Worm (Caenorhabditis elegans) whole organism, L1 larva: ENCODE data around the gene C15F1.8.
"Not testable (repeated sequence)": the region's sequence is repeated elsewhere in the genome, so short reads cannot be mapped to it uniquely, and the experiment has no call there.

ENCODE experiments used
- F16B12.6 ChIP-seq: fragments of 150-350 bp; optimal IDR thresholded peaks from 2 replicates; lab custom pipeline; 2014; ENCODE audit warnings: missing biosample characterization, missing genetic modification characterization
- aha-1 ChIP-seq: fragments of 150-350 bp; optimal IDR thresholded peaks from 2 replicates; lab custom pipeline; 2014; ENCODE audit warnings: missing biosample characterization, missing genetic modification characterization
- ceh-63 ChIP-seq: fragments of 200-800 bp; sonication (Bioruptor generic); optimal IDR thresholded peaks from 2 replicates; lab custom pipeline; 2018; ENCODE audit warnings: mild to moderate bottlenecking, missing genetic modification characterization, missing compliant biosample characterization
- ceh-8 ChIP-seq: fragments of 200-800 bp; sonication (Bioruptor generic); optimal IDR thresholded peaks from 2 replicates; lab custom pipeline; 2018; ENCODE audit warnings: mild to moderate bottlenecking, missing genetic modification characterization, moderate library complexity, missing compliant biosample characterization
- ceh-82 ChIP-seq, 3 experiments: fragments of 150-350 bp in 1 of 3; sonication (generic microtip) in 2 of 3; optimal IDR thresholded peaks; 2 replicates each; lab custom pipeline; 2014 to 2017; ENCODE audit warnings: missing biosample characterization in 3 of 3, missing genetic modification characterization in 3 of 3
- ceh-88 ChIP-seq: fragments of 200-800 bp; sonication (Bioruptor generic); IDR thresholded peaks from 2 replicates; pipeline ENCODE4 v1.3.6; 2022; ENCODE audit warnings: missing genetic modification characterization, missing compliant biosample characterization
- dsc-1 ChIP-seq: sonication (generic microtip); optimal IDR thresholded peaks from 2 replicates; lab custom pipeline; 2016; ENCODE audit warnings: mild to moderate bottlenecking, missing genetic modification characterization, missing compliant biosample characterization
- efl-1 ChIP-seq, 4 experiments: fragments of 150-350 bp; optimal IDR thresholded peaks in 3 of 4; peaks in 1 of 4; 1 replicate in 1 of 4; 2 replicates in 3 of 4; lab custom pipeline; 2014; ENCODE audit warnings: missing biosample characterization in 2 of 4, missing genetic modification characterization in 2 of 4, missing genetic modification reagents in 2 of 4
- efl-3 ChIP-seq: fragments of 200-800 bp; sonication (Bioruptor generic); optimal IDR thresholded peaks from 2 replicates; lab custom pipeline; 2018; ENCODE audit warnings: mild to moderate bottlenecking, missing genetic modification characterization, missing compliant biosample characterization
- egl-27 ChIP-seq, 2 experiments: fragments of 150-350 bp in 1 of 2; sonication (generic microtip); optimal IDR thresholded peaks; 3 replicates each; lab custom pipeline; 2017 to 2018; ENCODE audit warnings: missing biosample characterization in 2 of 2, missing genetic modification characterization in 2 of 2, missing genetic modification reagents in 2 of 2
- fkh-10 ChIP-seq: sonication (generic microtip); optimal IDR thresholded peaks from 2 replicates; lab custom pipeline; 2017; ENCODE audit warnings: missing biosample characterization, missing genetic modification reagents, missing genetic modification characterization
- lin-14 ChIP-seq: fragments of 200-800 bp; sonication (Bioruptor generic); optimal IDR thresholded peaks from 2 replicates; lab custom pipeline; 2018; ENCODE audit warnings: mild to moderate bottlenecking, missing genetic modification characterization, moderate library complexity, missing compliant biosample characterization
- lin-35 ChIP-seq, 2 experiments: fragments of 150-350 bp; optimal IDR thresholded peaks; 2 replicates each; lab custom pipeline; 2014; ENCODE audit warnings: missing biosample characterization in 2 of 2, missing genetic modification characterization in 2 of 2, missing genetic modification reagents in 2 of 2
- lir-3 ChIP-seq: sonication (generic microtip); optimal IDR thresholded peaks from 2 replicates; lab custom pipeline; 2016; ENCODE audit warnings: mild to moderate bottlenecking, missing genetic modification characterization, moderate library complexity, missing compliant biosample characterization; ENCODE audit not compliant: poor library complexity
- lsy-2 ChIP-seq, 2 experiments: fragments of 150-350 bp; optimal IDR thresholded peaks; 2 replicates each; lab custom pipeline; 2014; ENCODE audit warnings: missing biosample characterization in 2 of 2, missing genetic modification characterization in 2 of 2
- mab-9 ChIP-seq: fragments of 200-800 bp; sonication (Bioruptor generic); IDR thresholded peaks from 2 replicates; pipeline ENCODE4 v1.3.6; 2022; ENCODE audit warnings: missing genetic modification reagents, missing genetic modification characterization, missing compliant biosample characterization
- mep-1 ChIP-seq: fragments of 150-350 bp; optimal IDR thresholded peaks from 2 replicates; lab custom pipeline; 2014; ENCODE audit warnings: missing biosample characterization, missing genetic modification characterization
- nhr-11 ChIP-seq: fragments of 150-350 bp; optimal IDR thresholded peaks from 2 replicates; lab custom pipeline; 2014; ENCODE audit warnings: missing biosample characterization, missing genetic modification characterization
- nhr-12 ChIP-seq: sonication (generic microtip); optimal IDR thresholded peaks from 2 replicates; lab custom pipeline; 2017; ENCODE audit warnings: missing biosample characterization, missing genetic modification characterization
- nhr-19 ChIP-seq: fragments of 200-800 bp; sonication (Bioruptor generic); conservative IDR thresholded peaks from 2 replicates; pipeline ENCODE4 v1.3.6; 2022; ENCODE audit warnings: missing genetic modification characterization, missing compliant biosample characterization
- nhr-20 ChIP-seq: sonication (generic microtip); optimal IDR thresholded peaks from 2 replicates; lab custom pipeline; 2016; ENCODE audit warnings: mild to moderate bottlenecking, missing genetic modification characterization, missing compliant biosample characterization
- nhr-28 ChIP-seq: fragments of 150-350 bp; optimal IDR thresholded peaks from 2 replicates; lab custom pipeline; 2014; ENCODE audit warnings: missing biosample characterization, missing genetic modification characterization
- nhr-47 ChIP-seq: sonication (generic microtip); optimal IDR thresholded peaks from 2 replicates; lab custom pipeline; 2016; ENCODE audit warnings: mild to moderate bottlenecking, missing genetic modification characterization, moderate library complexity, missing compliant biosample characterization
- nhr-71 ChIP-seq: sonication (generic microtip); optimal IDR thresholded peaks from 2 replicates; lab custom pipeline; 2016; ENCODE audit warnings: mild to moderate bottlenecking, missing genetic modification characterization, moderate library complexity, missing compliant biosample characterization
- nhr-76 ChIP-seq: sonication (generic microtip); optimal IDR thresholded peaks from 2 replicates; lab custom pipeline; 2017; ENCODE audit warnings: missing biosample characterization, missing genetic modification characterization
- pag-3 ChIP-seq: sonication (generic microtip); optimal IDR thresholded peaks from 2 replicates; lab custom pipeline; 2017; ENCODE audit warnings: missing genetic modification characterization, mild to moderate bottlenecking, missing compliant biosample characterization, antibody characterized with exemption, borderline replicate concordance; ENCODE audit not compliant: insufficient read depth
- snu-23 ChIP-seq: sonication (generic microtip); optimal IDR thresholded peaks from 2 replicates; lab custom pipeline; 2016; ENCODE audit warnings: missing genetic modification characterization, missing compliant biosample characterization
- sup-37 ChIP-seq: fragments of 200-800 bp; sonication (Bioruptor generic); optimal IDR thresholded peaks from 2 replicates; lab custom pipeline; 2018; ENCODE audit warnings: mild to moderate bottlenecking, missing genetic modification characterization, missing compliant biosample characterization
- tlp-1 ChIP-seq: fragments of 150-350 bp; optimal IDR thresholded peaks from 2 replicates; lab custom pipeline; 2014; ENCODE audit warnings: missing biosample characterization, missing genetic modification characterization
- unc-130 ChIP-seq: fragments of 150-350 bp; optimal IDR thresholded peaks from 2 replicates; lab custom pipeline; 2017; ENCODE audit warnings: missing biosample characterization, missing genetic modification characterization, inconsistent platforms
- unc-30 ChIP-seq: sonication (generic microtip); optimal IDR thresholded peaks from 2 replicates; lab custom pipeline; 2017; ENCODE audit warnings: missing biosample characterization, missing genetic modification characterization
- unc-86 ChIP-seq: sonication (generic microtip); optimal IDR thresholded peaks from 2 replicates; lab custom pipeline; 2016; ENCODE audit warnings: missing genetic modification characterization, missing compliant biosample characterization
- zag-1 ChIP-seq: fragments of 150-350 bp; optimal IDR thresholded peaks from 2 replicates; lab custom pipeline; 2014; ENCODE audit warnings: missing biosample characterization, missing genetic modification characterization
- ztf-11 ChIP-seq, 2 experiments: sonication (generic microtip); optimal IDR thresholded peaks; 2 replicates each; lab custom pipeline; 2016 to 2017; ENCODE audit warnings: missing genetic modification characterization in 2 of 2, missing biosample characterization in 1 of 2, missing compliant biosample characterization in 1 of 2

The C15F1.8 gene

DNA sequence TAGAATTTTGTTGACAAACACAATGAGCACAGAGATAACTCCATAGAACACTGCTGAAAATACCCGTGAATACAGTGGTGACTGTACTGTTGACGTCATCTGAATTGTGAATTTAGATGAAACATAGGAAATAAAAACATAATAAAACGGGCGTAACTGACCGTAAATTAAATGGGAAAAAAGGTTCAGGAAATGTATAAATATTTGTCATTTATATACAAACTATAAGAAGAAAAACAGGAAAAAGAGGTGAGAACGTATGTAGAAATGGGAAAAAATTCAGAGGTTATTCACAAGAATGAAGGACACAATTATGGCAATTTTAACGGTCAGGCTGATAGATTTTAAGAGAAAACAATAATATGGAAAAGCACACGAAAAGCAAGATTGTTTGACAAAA is 35.0 kb upstream of the C15F1.8 start, which contains the start of gene sqv-7:
TSS of gene sqv-7 (minus strand) at position 101 of the 400 bp plus-strand sequence.
- TF ChIP-seq ztf-11 (tag; optimal IDR thresholded peaks at IDR 0.05; lab: Kevin White, UChicago) = no peak
- no peak for TF ChIP-seq ceh-82 (tag; optimal IDR thresholded peaks at IDR 0.05; lab: Kevin White, UChicago)
- TF ChIP-seq tlp-1 (tag; lab: Kevin White, UChicago) = no peak
- no peak for TF ChIP-seq nhr-76 (tag; lab: Kevin White, UChicago)
- no peak for TF ChIP-seq nhr-11 (tag; lab: Kevin White, UChicago)
- no peak for TF ChIP-seq mab-9
- no peak for TF ChIP-seq sup-37 (GFP tag; lab: Kevin White, UChicago)
- TF ChIP-seq pag-3 = no peak
- no peak for TF ChIP-seq ceh-88 (GFP tag; lab: Robert Waterston, UW)
- no peak for TF ChIP-seq aha-1 (tag; lab: Kevin White, UChicago)
- no peak for TF ChIP-seq nhr-20 (tag; lab: Kevin White, UChicago)

ce11 chrII:7002956-7003357 is 25.3 kb upstream of the C15F1.8 start:
- TF ChIP-seq egl-27 (tag; optimal IDR thresholded peaks at IDR 0.05; lab: Kevin White, UChicago) (no peak), F16B12.6 (no peak), lin-14 (GFP tag; lab: Kevin White, UChicago) (no peak), dsc-1 (tag; lab: Kevin White, UChicago) (peak; percentile 0), unc-130 (no peak), efl-3 (GFP tag; lab: Kevin White, UChicago) (no peak), nhr-76 (tag; lab: Kevin White, UChicago) (no peak)

DNA sequence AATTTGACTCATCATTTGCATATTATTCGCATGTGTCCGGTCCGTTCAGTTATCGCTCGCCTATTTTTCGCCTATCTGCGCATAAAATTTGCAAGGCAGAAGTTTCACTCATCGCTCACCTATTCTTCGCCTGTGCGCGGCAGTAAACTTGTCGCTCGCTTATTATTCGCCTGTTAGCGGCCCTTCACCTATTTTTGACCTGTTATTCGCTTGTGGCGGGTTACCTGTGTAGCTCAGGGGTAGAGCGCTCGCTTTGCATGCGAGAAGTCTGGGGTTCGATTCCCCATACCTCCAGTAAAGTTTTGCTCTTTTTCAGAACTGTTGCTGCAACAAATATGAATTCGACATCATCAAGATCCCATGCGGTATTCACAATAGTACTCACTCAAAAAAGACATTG is 23.8 kb upstream of the C15F1.8 start:
- TF ChIP-seq nhr-71 (tag; lab: Kevin White, UChicago) = peak; percentile 13
- TF ChIP-seq efl-1 (optimal IDR thresholded peaks at IDR 0.05; lab: Kevin White, UChicago) = not testable (repeated sequence)
- TF ChIP-seq efl-1 (GFP tag; optimal IDR thresholded peaks at IDR 0.05 in 1 of 2; lab: Kevin White, UChicago) = peak in 1 of 2 experiments; percentile 64
- TF ChIP-seq lin-35 (GFP tag; optimal IDR thresholded peaks at IDR 0.05; lab: Kevin White, UChicago) = peak in 1 of 2 experiments; percentile 23
- peak; percentile 31; the same call in 1 of the 2 replicates for TF ChIP-seq nhr-19 (GFP tag; lab: Robert Waterston, UW)

- TF ChIP-seq nhr-12 (no peak), mep-1 (tag; lab: Kevin White, UChicago) (peak; percentile 4), unc-86 (no peak), F16B12.6 (no peak), unc-30 (tag; lab: Kevin White, UChicago) (no peak), snu-23 (no peak), mab-9 (no peak), ceh-63 (GFP tag; lab: Kevin White, UChicago) (peak; percentile 61), ceh-8 (GFP tag; lab: Kevin White, UChicago) (peak; percentile 77), lir-3 (tag; lab: Kevin White, UChicago) (no peak), tlp-1 (tag; lab: Kevin White, UChicago) (no peak)
Observed at ce11 chrII:6995583-6995982, 18.0 kb upstream of the C15F1.8 start.

DNA sequence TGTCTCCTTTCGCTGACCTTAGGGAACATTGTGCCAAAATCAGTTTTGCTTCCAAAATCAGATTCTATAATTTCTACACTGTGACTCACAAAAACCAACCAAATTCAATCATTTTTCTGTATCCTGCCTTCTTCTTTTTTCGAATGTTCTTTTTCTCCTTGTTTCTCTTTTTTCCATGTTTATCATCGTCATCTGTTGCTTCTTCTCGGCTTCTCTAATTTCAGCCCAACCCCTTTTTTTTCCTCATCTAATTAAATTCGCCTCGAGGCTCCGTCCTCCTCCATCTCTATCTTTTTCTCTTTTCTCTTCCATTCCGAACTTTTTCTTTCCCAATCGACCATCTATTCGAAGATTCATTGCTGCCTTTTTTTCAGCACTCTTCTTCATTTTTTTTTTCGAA is 17.0 kb upstream of the C15F1.8 start, which contains the start of gene unc-104:
TSS of gene unc-104 (plus strand) at position 311 of the 400 bp plus-strand sequence.
- TF ChIP-seq nhr-47 (tag; lab: Kevin White, UChicago) (peak; percentile 12), fkh-10 (GFP tag; lab: Kevin White, UChicago) (no peak), lin-14 (GFP tag; lab: Kevin White, UChicago) (peak; percentile 71), mep-1 (tag; lab: Kevin White, UChicago) (peak; percentile 1), lsy-2 (tag; optimal IDR thresholded peaks at IDR 0.05; lab: Kevin White, UChicago) (peak in 1 of 2 experiments; percentile 19), zag-1 (tag; lab: Kevin White, UChicago) (peak; percentile 14), nhr-28 (no peak), nhr-71 (tag; lab: Kevin White, UChicago) (peak; percentile 21)
